Fruit fly (Drosophila melanogaster): Measurements from ENCODE around the gene Sfp33A3.

Gene Sfp33A3

dm6 chr2L:11845159-11845788 lies 5.6 kb downstream of the Sfp33A3 start:
- TF ChIP-seq Gug (GFP tag; IDR thresholded peaks at IDR 0.05) = no peak
- no peak for TF ChIP-seq Lpt (GFP tag; optimal IDR thresholded peaks at IDR 0.05)
- TF ChIP-seq svp (GFP tag) = peak; percentile 71
- TF ChIP-seq vri (GFP tag; optimal IDR thresholded peaks at IDR 0.05) = peak; percentile 65
- no peak for TF ChIP-seq Smox (GFP tag; optimal IDR thresholded peaks at IDR 0.05)
- TF ChIP-seq CG8119 (GFP tag; IDR thresholded peaks at IDR 0.05) = no peak
- no peak for TF ChIP-seq CG8319 (GFP tag; optimal IDR thresholded peaks at IDR 0.05)
- no peak for TF ChIP-seq spab (GFP tag; optimal IDR thresholded peaks at IDR 0.05)
- TF ChIP-seq dac (GFP tag; optimal IDR thresholded peaks at IDR 0.05) = no peak
- peak; percentile 85 for TF ChIP-seq fkh (GFP tag; optimal IDR thresholded peaks at IDR 0.05)

- no peak for TF ChIP-seq CG32006 (GFP tag; optimal IDR thresholded peaks at IDR 0.05)
Observed at dm6 chr2L:11846926-11847325, 7.2 kb downstream of the Sfp33A3 start, which contains the start of gene Mal-B1. Mal-B1 (plus strand) TSS chr2L:11847226.

- TF ChIP-seq Lpt (GFP tag; optimal IDR thresholded peaks at IDR 0.05) (no peak), CG10669 (GFP tag; optimal IDR thresholded peaks at IDR 0.05) (no peak), CG8632 (GFP tag; optimal IDR thresholded peaks at IDR 0.05) (no peak), CG3919 (GFP tag; optimal IDR thresholded peaks at IDR 0.05) (no peak), Ets21C (GFP tag; optimal IDR thresholded peaks at IDR 0.05) (no peak), cyc (GFP tag; optimal IDR thresholded peaks at IDR 0.05) (no peak), Sox102F (GFP tag; optimal IDR thresholded peaks at IDR 0.05) (no peak), net (GFP tag; optimal IDR thresholded peaks at IDR 0.05) (no peak), CG11902 (GFP tag; optimal IDR thresholded peaks at IDR 0.05) (no peak), CG4318 (GFP tag; optimal IDR thresholded peaks at IDR 0.05) (no peak), CG11294 (GFP tag; IDR thresholded peaks at IDR 0.05) (no peak), OdsH (GFP tag; optimal IDR thresholded peaks at IDR 0.05) (no peak), dac (GFP tag; optimal IDR thresholded peaks at IDR 0.05) (no peak)
Observed at dm6 chr2L:11849658-11850057, 9.9 kb downstream of the Sfp33A3 start, which contains the start of gene Mal-B2. Mal-B2 (plus strand) TSS chr2L:11849958.

- TF ChIP-seq CG8632 (GFP tag; optimal IDR thresholded peaks at IDR 0.05) (no peak), CG7368 (GFP tag; optimal IDR thresholded peaks at IDR 0.05) (no peak), Hr4 (GFP tag; optimal IDR thresholded peaks at IDR 0.05) (no peak), CG9139 (GFP tag; optimal IDR thresholded peaks at IDR 0.05) (no peak), Eip78C (GFP tag) (no peak), Hr39 (GFP tag; optimal IDR thresholded peaks at IDR 0.05) (no peak), CG6276 (GFP tag; optimal IDR thresholded peaks at IDR 0.05) (no peak), dsx (GFP tag; optimal IDR thresholded peaks at IDR 0.05; ENCODE audit: poor library complexity, severe bottlenecking) (no peak), CG11294 (GFP tag; IDR thresholded peaks at IDR 0.05) (no peak), pdm3 (GFP tag; optimal IDR thresholded peaks at IDR 0.05) (no peak), esn (GFP tag; optimal IDR thresholded peaks at IDR 0.05) (no peak), ss (GFP tag; optimal IDR thresholded peaks at IDR 0.05) (no peak), fd59A (GFP tag; optimal IDR thresholded peaks at IDR 0.05) (no peak), Eip75B (GFP tag; optimal IDR thresholded peaks at IDR 0.05) (no peak), CG31627 (GFP tag; optimal IDR thresholded peaks at IDR 0.05) (no peak), Gug (GFP tag; IDR thresholded peaks at IDR 0.05) (no peak), CG10631 (GFP tag; optimal IDR thresholded peaks at IDR 0.05) (no peak), CG4318 (GFP tag; optimal IDR thresholded peaks at IDR 0.05) (no peak), CG6808 (GFP tag; optimal IDR thresholded peaks at IDR 0.05) (no peak)
Observed at dm6 chr2L:11853130-11853529, 13.4 kb downstream of the Sfp33A3 start, which contains the start of gene CG42751. CG42751 (plus strand) TSS chr2L:11853430.

All from whole organism, prepupa.